Fruit fly (Drosophila melanogaster) whole organism, embryonic: ENCODE results near the gene PsGEF.

Experiments
- Antp ChIP-seq: fragments of 200-800 bp; sonication (Bioruptor generic); optimal IDR thresholded peaks from 3 replicates; lab custom pipeline; 2016; ENCODE audit warnings: missing biosample characterization, missing genetic modification characterization
- Bdp1 ChIP-seq: fragments of 200-800 bp; sonication (Bioruptor generic); optimal IDR thresholded peaks from 3 replicates; lab custom pipeline; 2016; ENCODE audit warnings: missing biosample characterization, missing genetic modification characterization
- CG10366 ChIP-seq: fragments of 200-800 bp; sonication (Bioruptor generic); IDR thresholded peaks from 2 replicates; pipeline ENCODE4 v1.3.6; 2022; ENCODE audit warnings: missing biosample characterization, missing genetic modification characterization
- CG11085 ChIP-seq: fragments of 200-800 bp; sonication (Bioruptor generic); IDR thresholded peaks from 2 replicates; pipeline ENCODE4 v1.3.6; 2022; ENCODE audit warnings: missing biosample characterization, missing genetic modification characterization
- CG12299 ChIP-seq: fragments of 200-800 bp; sonication (Bioruptor generic); optimal IDR thresholded peaks from 2 replicates; lab custom pipeline; 2018; ENCODE audit warnings: missing biosample characterization, mild to moderate bottlenecking, missing genetic modification characterization
- CG16813 ChIP-seq: fragments of 200-800 bp; sonication (Bioruptor generic); IDR thresholded peaks from 3 replicates; pipeline ENCODE4 v1.3.6; 2022; ENCODE audit warnings: missing biosample characterization, missing genetic modification characterization; ENCODE audit not compliant: partially characterized antibody
- CG2120 ChIP-seq: fragments of 200-800 bp; sonication (Bioruptor generic); optimal IDR thresholded peaks from 3 replicates; lab custom pipeline; 2016; ENCODE audit warnings: missing biosample characterization, missing genetic modification characterization
- CG30431 ChIP-seq: fragments of 200-800 bp; sonication (Bioruptor generic); optimal IDR thresholded peaks from 2 replicates; lab custom pipeline; 2017; ENCODE audit warnings: missing biosample characterization, missing genetic modification characterization
- CG3163 ChIP-seq: fragments of 200-800 bp; sonication (Bioruptor generic); optimal IDR thresholded peaks from 3 replicates; lab custom pipeline; 2016; ENCODE audit warnings: missing biosample characterization, missing genetic modification characterization
- CG33213 ChIP-seq: fragments of 200-800 bp; sonication (Bioruptor generic); optimal IDR thresholded peaks from 3 replicates; lab custom pipeline; 2016; ENCODE audit warnings: missing biosample characterization, missing genetic modification characterization
- CG4707 ChIP-seq: fragments of 200-800 bp; sonication (Bioruptor generic); optimal IDR thresholded peaks from 2 replicates; lab custom pipeline; 2018; ENCODE audit warnings: missing biosample characterization, mild to moderate bottlenecking, missing genetic modification characterization, moderate library complexity
- CG5953 ChIP-seq: fragments of 200-800 bp; sonication (Bioruptor generic); IDR thresholded peaks from 2 replicates; pipeline ENCODE4 v1.3.6; 2022; ENCODE audit warnings: missing biosample characterization, missing genetic modification characterization
- CG6765 ChIP-seq: fragments of 200-800 bp; sonication (Bioruptor generic); optimal IDR thresholded peaks from 3 replicates; lab custom pipeline; 2017; ENCODE audit warnings: missing biosample characterization, mild to moderate bottlenecking, missing genetic modification characterization
- CG7745 ChIP-seq: fragments of 200-800 bp; sonication (Bioruptor generic); optimal IDR thresholded peaks from 2 replicates; lab custom pipeline; 2018; ENCODE audit warnings: missing biosample characterization, mild to moderate bottlenecking, missing genetic modification characterization, moderate library complexity
- CG7928 ChIP-seq: fragments of 200-800 bp; sonication (Bioruptor generic); optimal IDR thresholded peaks from 2 replicates; lab custom pipeline; 2017; ENCODE audit warnings: missing biosample characterization, mild to moderate bottlenecking, missing genetic modification characterization
- CG8765 ChIP-seq: fragments of 200-800 bp; sonication (Bioruptor generic); IDR thresholded peaks from 2 replicates; pipeline ENCODE4 v1.3.6; 2022; ENCODE audit warnings: missing biosample characterization, missing genetic modification characterization
- CHES-1-like ChIP-seq: fragments of 200-800 bp; sonication (Bioruptor generic); optimal IDR thresholded peaks from 2 replicates; lab custom pipeline; 2016; ENCODE audit warnings: missing biosample characterization, missing genetic modification characterization
- Dip2 ChIP-seq: fragments of 200-800 bp; sonication (Bioruptor generic); IDR thresholded peaks from 2 replicates; pipeline ENCODE4 v1.3.6; 2022; ENCODE audit warnings: missing biosample characterization, missing genetic modification characterization
- Gsc ChIP-seq: fragments of 200-800 bp; sonication (Bioruptor generic); IDR thresholded peaks from 2 replicates; pipeline ENCODE4 v1.3.6; 2022; ENCODE audit warnings: missing biosample characterization, missing genetic modification characterization
- Meics ChIP-seq: fragments of 200-800 bp; sonication (Bioruptor generic); optimal IDR thresholded peaks from 2 replicates; lab custom pipeline; 2017; ENCODE audit warnings: missing biosample characterization, mild to moderate bottlenecking, missing genetic modification characterization
- Mes4 ChIP-seq: fragments of 200-800 bp; sonication (Bioruptor generic); optimal IDR thresholded peaks from 2 replicates; lab custom pipeline; 2016; ENCODE audit warnings: missing biosample characterization, missing genetic modification characterization
- Opbp ChIP-seq: fragments of 200-800 bp; sonication (Bioruptor generic); IDR thresholded peaks from 3 replicates; pipeline ENCODE4 v1.3.6; 2022; ENCODE audit warnings: missing biosample characterization, missing genetic modification characterization; ENCODE audit not compliant: partially characterized antibody
- PHDP ChIP-seq: fragments of 200-800 bp; sonication (Bioruptor generic); optimal IDR thresholded peaks from 3 replicates; lab custom pipeline; 2018; ENCODE audit warnings: missing biosample characterization, mild to moderate bottlenecking, missing genetic modification characterization, moderate library complexity
- Rx ChIP-seq: fragments of 200-800 bp; sonication (Bioruptor generic); IDR thresholded peaks from 2 replicates; pipeline ENCODE4 v1.3.6; 2022; ENCODE audit warnings: missing biosample characterization, missing genetic modification characterization
- Sox102F ChIP-seq: fragments of 200-800 bp; sonication (Bioruptor generic); optimal IDR thresholded peaks from 2 replicates; lab custom pipeline; 2018; ENCODE audit warnings: missing biosample characterization, mild to moderate bottlenecking, missing genetic modification characterization, moderate library complexity
- TFAM ChIP-seq: fragments of 200-800 bp; sonication (Bioruptor generic); optimal IDR thresholded peaks from 2 replicates; lab custom pipeline; 2017; ENCODE audit warnings: missing biosample characterization, missing genetic modification characterization, inconsistent platforms
- Trl ChIP-seq, 3 experiments: fragments of >200 bp in 2 of 3; fragments of 200-800 bp in 1 of 3; sonication (Bioruptor generic) in 1 of 3; optimal IDR thresholded peaks; 2 replicates in 1 of 3; 3 replicates in 2 of 3; lab custom pipeline; 2016 to 2017; ENCODE audit warnings: missing biosample characterization in 1 of 3, missing genetic modification characterization in 1 of 3
- chn ChIP-seq: fragments of 200-800 bp; sonication (Bioruptor generic); optimal IDR thresholded peaks from 2 replicates; lab custom pipeline; 2016; ENCODE audit warnings: missing biosample characterization, missing genetic modification characterization
- dati ChIP-seq: fragments of 200-800 bp; sonication (Bioruptor generic); IDR thresholded peaks from 2 replicates; pipeline ENCODE4 v1.3.6; 2022; ENCODE audit warnings: missing biosample characterization, missing genetic modification characterization
- dm ChIP-seq: fragments of 200-800 bp; sonication (Bioruptor generic); optimal IDR thresholded peaks from 3 replicates; lab custom pipeline; 2016; ENCODE audit warnings: missing biosample characterization, missing genetic modification characterization
- gcm ChIP-seq: fragments of 200-800 bp; sonication (Bioruptor generic); optimal IDR thresholded peaks from 2 replicates; lab custom pipeline; 2019; ENCODE audit warnings: missing biosample characterization, mild to moderate bottlenecking, missing genetic modification characterization, moderate library complexity
- grn ChIP-seq: fragments of 200-800 bp; sonication (Bioruptor generic); optimal IDR thresholded peaks from 3 replicates; lab custom pipeline; 2017; ENCODE audit warnings: missing biosample characterization, missing genetic modification characterization
- insv ChIP-seq, 2 experiments: fragments of 200-800 bp; sonication (Bioruptor generic); optimal IDR thresholded peaks; 3 replicates each; lab custom pipeline; 2016 to 2018; ENCODE audit warnings: missing biosample characterization in 2 of 2, missing genetic modification characterization in 2 of 2
- jumu ChIP-seq: fragments of 200-800 bp; sonication (Bioruptor generic); optimal IDR thresholded peaks from 3 replicates; lab custom pipeline; 2016; ENCODE audit warnings: missing biosample characterization, missing genetic modification characterization
- kni ChIP-seq: fragments of 200-800 bp; sonication (Bioruptor generic); optimal IDR thresholded peaks from 3 replicates; lab custom pipeline; 2017; ENCODE audit warnings: mild to moderate bottlenecking, missing biosample characterization, missing genetic modification reagents, missing genetic modification characterization
- lbe ChIP-seq: fragments of 200-800 bp; sonication (Bioruptor generic); optimal IDR thresholded peaks from 2 replicates; lab custom pipeline; 2016; ENCODE audit warnings: missing biosample characterization, mild to moderate bottlenecking, missing genetic modification characterization
- lov ChIP-seq, 2 experiments: fragments of 200-800 bp in 1 of 2; fragments of >200 bp in 1 of 2; sonication (Bioruptor generic) in 1 of 2; IDR thresholded peaks in 1 of 2; optimal IDR thresholded peaks in 1 of 2; 2 replicates in 1 of 2; 3 replicates in 1 of 2; pipeline versions ENCODE4 v1.3.6 to Lab custom; 2017 to 2022; ENCODE audit warnings: missing biosample characterization in 1 of 2, missing genetic modification characterization in 1 of 2
- nau ChIP-seq: fragments of 200-800 bp; sonication (Bioruptor generic); optimal IDR thresholded peaks from 3 replicates; lab custom pipeline; 2017; ENCODE audit warnings: missing biosample characterization, mild to moderate bottlenecking, missing genetic modification characterization, missing genetic modification reagents
- nerfin-1 ChIP-seq: fragments of 200-800 bp; sonication (Bioruptor generic); optimal IDR thresholded peaks from 3 replicates; lab custom pipeline; 2019; ENCODE audit warnings: missing biosample characterization, mild to moderate bottlenecking, missing genetic modification characterization, moderate library complexity
- nom ChIP-seq: fragments of 200-800 bp; sonication (Bioruptor generic); optimal IDR thresholded peaks from 2 replicates; lab custom pipeline; 2017; ENCODE audit warnings: missing biosample characterization, missing genetic modification characterization, mild to moderate bottlenecking, moderate library complexity, missing genetic modification reagents
- p53 ChIP-seq: fragments of 200-800 bp; sonication (Bioruptor generic); optimal IDR thresholded peaks from 2 replicates; lab custom pipeline; 2016; ENCODE audit warnings: missing biosample characterization, missing genetic modification characterization
- pb ChIP-seq: fragments of 200-800 bp; sonication (Bioruptor generic); optimal IDR thresholded peaks from 3 replicates; lab custom pipeline; 2016; ENCODE audit warnings: missing biosample characterization, missing genetic modification characterization
- scrt ChIP-seq: fragments of 200-800 bp; sonication (Bioruptor generic); optimal IDR thresholded peaks from 2 replicates; lab custom pipeline; 2018; ENCODE audit warnings: missing biosample characterization, mild to moderate bottlenecking, missing genetic modification characterization, moderate library complexity
- sens ChIP-seq: fragments of 200-800 bp; sonication (Bioruptor generic); peaks from one replicate; lab custom pipeline; 2016; ENCODE audit warnings: missing biosample characterization, missing genetic modification characterization
- sim ChIP-seq: fragments of 200-800 bp; sonication (Bioruptor generic); IDR thresholded peaks from 2 replicates; pipeline ENCODE4 v1.3.6; 2022; ENCODE audit warnings: missing biosample characterization, missing genetic modification characterization
- slou ChIP-seq: fragments of 200-800 bp; sonication (Bioruptor generic); optimal IDR thresholded peaks from 3 replicates; lab custom pipeline; 2016; ENCODE audit warnings: missing biosample characterization, missing genetic modification characterization
- sr ChIP-seq: fragments of 200-800 bp; sonication (Bioruptor generic); IDR thresholded peaks from 3 replicates; pipeline ENCODE4 v1.3.6; 2022; ENCODE audit warnings: missing biosample characterization, missing genetic modification characterization
- vnd ChIP-seq: fragments of 200-800 bp; sonication (Bioruptor generic); IDR thresholded peaks from 3 replicates; pipeline ENCODE4 v1.3.6; 2022; ENCODE audit warnings: missing biosample characterization, missing genetic modification characterization; ENCODE audit not compliant: partially characterized antibody
- vvl ChIP-seq: fragments of 200-800 bp; sonication (Bioruptor generic); IDR thresholded peaks from 2 replicates; pipeline ENCODE4 v1.3.6; 2022; ENCODE audit warnings: missing biosample characterization, missing genetic modification characterization

PsGEF gene

DNA sequence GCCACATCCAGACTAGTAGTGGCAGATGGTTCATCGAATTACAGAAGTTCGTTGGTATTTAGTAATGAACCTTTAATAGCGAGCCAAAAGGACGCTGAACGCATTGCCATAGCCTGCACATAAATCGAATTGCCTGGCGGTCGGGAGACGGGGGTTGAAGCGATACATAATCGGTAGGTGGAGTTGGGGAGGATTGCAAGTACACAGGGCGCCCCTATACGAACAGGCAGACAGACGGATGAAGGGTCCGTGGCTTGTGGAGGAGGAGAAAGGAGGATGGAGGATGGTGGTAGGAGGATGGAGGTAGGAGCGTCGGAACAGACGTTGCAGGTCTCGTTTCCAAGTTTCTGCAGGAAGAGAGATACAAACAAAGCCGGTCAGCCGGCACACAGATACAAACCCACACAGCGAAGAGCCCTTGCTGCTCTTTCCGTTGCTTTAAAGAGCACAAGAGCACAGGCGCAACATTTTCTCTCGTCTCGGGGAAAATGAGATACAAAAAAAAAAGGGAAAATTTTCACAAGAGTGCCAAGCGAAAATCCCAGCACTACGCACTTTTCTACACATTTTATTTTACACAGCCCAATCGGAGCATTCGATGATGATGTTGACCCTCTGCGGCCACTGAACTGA is 63.7 kb downstream of the PsGEF start (continued):
- TF ChIP-seq gcm (peak; percentile 32), grn (GFP tag; lab: Kevin White, UChicago) (no peak), sens (GFP tag; lab: Kevin White, UChicago) (peak; percentile 60), TFAM (GFP tag; lab: Kevin White, UChicago) (no peak), insv (GFP tag; optimal IDR thresholded peaks at IDR 0.05; lab: Kevin White, UChicago) (no peak), CG4707 (GFP tag; lab: Kevin White, UChicago) (no peak), pb (GFP tag; lab: Kevin White, UChicago) (no peak), lbe (GFP tag; lab: Kevin White, UChicago) (no peak), Trl (optimal IDR thresholded peaks at IDR 0.05; lab: Kevin White, UChicago) (peak; percentile 48 to 59), Trl (GFP tag; optimal IDR thresholded peaks at IDR 0.05; lab: Kevin White, UChicago) (no peak), CG12299 (tag; lab: Kevin White, UChicago) (no peak), Mes4 (GFP tag; lab: Kevin White, UChicago) (no peak), slou (no peak), Bdp1 (GFP tag; lab: Kevin White, UChicago) (no peak), sim (GFP tag; lab: Robert Waterston, UW) (no peak), Meics (no peak), lov (optimal IDR thresholded peaks at IDR 0.05; lab: Kevin White, UChicago) (no peak), lov (GFP tag; IDR thresholded peaks at IDR 0.05; lab: Robert Waterston, UW) (no peak), kni (GFP tag; lab: Kevin White, UChicago) (peak; percentile 18), nom (peak; percentile 42), vvl (GFP tag; lab: Robert Waterston, UW) (no peak), CG11085 (GFP tag; lab: Robert Waterston, UW) (no peak), CG30431 (GFP tag; lab: Kevin White, UChicago) (no peak), CG3163 (GFP tag; lab: Kevin White, UChicago) (peak; percentile 83), nerfin-1 (tag; lab: Kevin White, UChicago) (peak; percentile 5), jumu (GFP tag; lab: Kevin White, UChicago) (no peak), Sox102F (GFP tag; lab: Kevin White, UChicago) (no peak)

DNA sequence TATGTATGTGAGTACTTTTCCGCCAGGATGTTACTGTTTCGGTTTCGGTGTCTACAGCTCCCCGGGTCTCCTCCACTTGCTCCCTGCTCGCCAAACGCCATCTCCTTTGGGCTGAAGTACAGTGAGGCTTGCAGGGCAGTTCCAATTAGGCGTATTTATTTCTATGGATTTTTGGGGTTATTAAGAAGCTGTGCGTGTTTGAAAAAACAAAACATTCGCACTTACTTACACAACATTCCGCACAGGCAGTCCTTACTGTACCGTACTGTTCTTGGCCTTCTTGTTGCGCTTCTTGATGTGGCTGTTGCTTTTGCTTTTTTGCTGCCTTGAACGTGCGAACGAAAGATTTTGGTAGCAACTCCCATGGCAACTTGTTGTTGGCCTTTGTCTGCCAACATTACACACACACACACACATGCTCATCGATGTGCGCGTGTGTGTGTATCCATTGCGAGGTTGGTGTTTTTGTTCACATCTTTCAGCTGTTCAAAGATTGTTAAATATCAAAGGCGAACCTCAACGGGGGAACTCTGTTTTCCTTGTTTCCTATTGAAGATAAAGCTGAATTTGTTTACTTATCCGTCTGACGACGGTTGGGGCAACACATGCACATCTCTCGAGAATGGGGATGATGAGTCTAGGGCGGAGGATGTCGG is 65.4 kb downstream of the PsGEF start:
- TF ChIP-seq dati (GFP tag; lab: Robert Waterston, UW), result no peak
- peak; percentile 64; the same call in 1 of the 2 replicates for TF ChIP-seq CG5953 (GFP tag; lab: Robert Waterston, UW)
- TF ChIP-seq Dip2 (GFP tag; lab: Robert Waterston, UW), result no peak
- TF ChIP-seq CG33213 (GFP tag; lab: Kevin White, UChicago), result no peak
- no peak for TF ChIP-seq Opbp (GFP tag; lab: Robert Waterston, UW)
- TF ChIP-seq sr, result 0 out of 3 replicates have a peak, but pooled peaks have one; percentile 4
- peak; percentile 67 for TF ChIP-seq CG8765
- TF ChIP-seq vnd, result no peak
- peak; percentile 65 for TF ChIP-seq CG10366 (GFP tag; lab: Robert Waterston, UW)
- TF ChIP-seq CG16813 (GFP tag; lab: Robert Waterston, UW), result no peak
- TF ChIP-seq scrt (GFP tag; lab: Kevin White, UChicago), result peak; percentile 82
- peak; percentile 33 for TF ChIP-seq PHDP (tag; lab: Kevin White, UChicago)
- TF ChIP-seq chn, result peak; percentile 57
- TF ChIP-seq CG7745 (tag; lab: Kevin White, UChicago), result no peak
- no peak for TF ChIP-seq CG7928
- TF ChIP-seq CG2120 (GFP tag; lab: Kevin White, UChicago), result peak; percentile 77
- no peak for TF ChIP-seq p53 (GFP tag; lab: Kevin White, UChicago)
- TF ChIP-seq CG6765 (GFP tag; lab: Kevin White, UChicago), result no peak
- peak; percentile 51 for TF ChIP-seq Rx (GFP tag; lab: Robert Waterston, UW)
- TF ChIP-seq CHES-1-like (GFP tag; lab: Kevin White, UChicago), result peak; percentile 62
- TF ChIP-seq Gsc, result no peak
- TF ChIP-seq nau (GFP tag; lab: Kevin White, UChicago), result no peak
- TF ChIP-seq dm (GFP tag; lab: Kevin White, UChicago), result no peak
- peak; percentile 66 for TF ChIP-seq Antp (GFP tag; lab: Kevin White, UChicago)
